Worm (Caenorhabditis elegans) whole organism, early embryonic: Measurements from ENCODE around the gene warf-1.

Source experiments
- aly-1 ChIP-seq: sonication (generic microtip); optimal IDR thresholded peaks from 2 replicates; lab custom pipeline; 2016; ENCODE audit warnings: missing genetic modification characterization, missing compliant biosample characterization
- ama-1 ChIP-seq: fragments of 150-350 bp; optimal IDR thresholded peaks from 2 replicates; lab custom pipeline; 2014
- ceh-13 ChIP-seq: fragments of 200-800 bp; sonication (Bioruptor generic); optimal IDR thresholded peaks from 2 replicates; lab custom pipeline; 2018; ENCODE audit warnings: mild to moderate bottlenecking, missing genetic modification characterization, missing compliant biosample characterization
- ceh-36 ChIP-seq: sonication (generic microtip); optimal IDR thresholded peaks from 2 replicates; lab custom pipeline; 2016; ENCODE audit warnings: missing genetic modification characterization, inconsistent platforms, missing compliant biosample characterization
- ets-7 ChIP-seq: sonication (generic microtip); optimal IDR thresholded peaks from 2 replicates; lab custom pipeline; 2016; ENCODE audit warnings: missing genotype, missing genetic modification characterization, missing compliant biosample characterization
- flt-1 ChIP-seq: fragments of 200-800 bp; sonication (Bioruptor generic); IDR thresholded peaks from 2 replicates; pipeline ENCODE4 v1.3.6; 2022; ENCODE audit warnings: missing genetic modification characterization, missing compliant biosample characterization
- hmg-4 ChIP-seq: fragments of 200-800 bp; sonication (Bioruptor generic); optimal IDR thresholded peaks from 2 replicates; lab custom pipeline; 2018; ENCODE audit warnings: mild to moderate bottlenecking, missing genetic modification characterization, missing compliant biosample characterization
- tbx-37 ChIP-seq: fragments of 200-800 bp; sonication (Bioruptor generic); conservative IDR thresholded peaks from 2 replicates; pipeline ENCODE4 v1.3.6; 2022; ENCODE audit warnings: missing genetic modification reagents, missing genetic modification characterization, missing compliant biosample characterization

DNA sequence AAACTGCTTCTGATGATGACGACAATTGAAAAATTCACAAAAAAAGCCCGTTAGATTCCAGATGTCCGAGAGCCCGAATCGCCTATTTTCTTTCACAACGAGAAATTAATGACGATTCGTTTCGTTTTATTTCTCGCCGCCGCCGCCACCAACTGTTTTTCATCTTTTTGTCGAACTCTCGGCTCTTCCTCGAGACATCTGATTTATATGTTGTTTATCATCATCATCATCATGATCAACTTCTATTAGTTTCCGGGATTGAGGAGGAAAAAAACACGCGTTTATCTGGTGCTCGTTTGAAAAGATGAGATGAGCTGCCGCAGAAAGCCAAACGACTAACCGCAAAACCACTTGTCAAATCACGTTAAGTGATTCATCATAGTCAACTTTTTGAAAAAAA lies 24.9 kb downstream of the warf-1 start:
- TF ChIP-seq tbx-37 (no peak), ets-7 (tag; lab: Kevin White, UChicago) (no peak), ama-1 (lab: Kevin White, UChicago) (no peak), ceh-13 (no peak), ceh-36 (no peak), flt-1 (no peak), aly-1 (no peak), hmg-4 (GFP tag; lab: Kevin White, UChicago) (no peak)
